Worm (Caenorhabditis elegans) whole organism, L4 larva: Measurements from ENCODE around the gene peli-1.

Experiments
- D1046.2 ChIP-seq: fragments of 200-800 bp; sonication (Bioruptor generic); IDR thresholded peaks from 2 replicates; pipeline ENCODE4 v1.3.6; 2022; ENCODE audit warnings: missing genetic modification characterization, missing compliant biosample characterization
- F10B5.3 ChIP-seq: sonication (generic microtip); optimal IDR thresholded peaks from 2 replicates; lab custom pipeline; 2016; ENCODE audit warnings: mild to moderate bottlenecking, missing genetic modification characterization, missing compliant biosample characterization
- T20F7.1 ChIP-seq: fragments of 200-800 bp; sonication (Bioruptor generic); optimal IDR thresholded peaks from 2 replicates; lab custom pipeline; 2018; ENCODE audit warnings: mild to moderate bottlenecking, missing genetic modification characterization, missing compliant biosample characterization
- Y75B8A.6 ChIP-seq: fragments of 200-800 bp; sonication (Bioruptor generic); IDR thresholded peaks from 2 replicates; pipeline ENCODE4 v1.3.6; 2022; ENCODE audit warnings: missing genetic modification reagents, missing genetic modification characterization, missing compliant biosample characterization
- ZK337.2 ChIP-seq: fragments of 200-800 bp; sonication (Bioruptor generic); IDR thresholded peaks from 2 replicates; pipeline ENCODE4 v1.3.6; 2022; ENCODE audit warnings: missing genetic modification reagents, missing genetic modification characterization, missing compliant biosample characterization
- ceh-28 ChIP-seq: fragments of 150-350 bp; optimal IDR thresholded peaks from 2 replicates; lab custom pipeline; 2014; ENCODE audit warnings: missing biosample characterization, missing genetic modification reagents, missing genetic modification characterization
- ces-1 ChIP-seq: fragments of 150-350 bp; sonication (generic microtip); optimal IDR thresholded peaks from 4 replicates; lab custom pipeline; 2014; ENCODE audit warnings: missing biosample characterization, missing genetic modification reagents, missing genetic modification characterization
- cey-2 ChIP-seq: sonication (generic microtip); optimal IDR thresholded peaks from 3 replicates; lab custom pipeline; 2017; ENCODE audit warnings: missing genetic modification characterization, mild to moderate bottlenecking, missing compliant biosample characterization, antibody characterized with exemption, borderline replicate concordance; ENCODE audit not compliant: insufficient read depth
- ctbp-1 ChIP-seq: fragments of 200-800 bp; sonication (Bioruptor generic); IDR thresholded peaks from 2 replicates; pipeline ENCODE4 v1.3.6; 2022; ENCODE audit warnings: missing genetic modification reagents, missing genetic modification characterization, missing compliant biosample characterization
- daf-12 ChIP-seq: fragments of 150-350 bp; optimal IDR thresholded peaks from 2 replicates; lab custom pipeline; 2014; ENCODE audit warnings: missing biosample characterization, missing genetic modification reagents, missing genetic modification characterization
- daf-16 ChIP-seq, 3 experiments: sonication (generic microtip); optimal IDR thresholded peaks; 2 replicates each; lab custom pipeline; 2016 to 2017; ENCODE audit warnings: missing genetic modification characterization in 3 of 3, missing genetic modification reagents in 3 of 3, mild to moderate bottlenecking in 2 of 3, missing compliant biosample characterization in 2 of 3, missing biosample characterization in 1 of 3, moderate library complexity in 1 of 3
- daf-19 ChIP-seq: fragments of 200-800 bp; sonication (Bioruptor generic); conservative IDR thresholded peaks from 2 replicates; pipeline ENCODE4 v1.3.6; 2022; ENCODE audit warnings: missing genetic modification characterization, missing compliant biosample characterization
- dmd-8 ChIP-seq: fragments of 200-800 bp; sonication (Bioruptor generic); IDR thresholded peaks from 2 replicates; pipeline ENCODE4 v1.3.6; 2022; ENCODE audit warnings: missing genetic modification characterization, missing compliant biosample characterization
- dmd-9 ChIP-seq: fragments of 200-800 bp; sonication (Bioruptor generic); IDR thresholded peaks from 2 replicates; pipeline ENCODE4 v1.3.6; 2022; ENCODE audit warnings: missing genetic modification reagents, missing genetic modification characterization, missing compliant biosample characterization
- dve-1 ChIP-seq: sonication (generic microtip); optimal IDR thresholded peaks from 2 replicates; lab custom pipeline; 2017; ENCODE audit warnings: antibody characterized with exemption, mild to moderate bottlenecking, missing genetic modification characterization, missing compliant biosample characterization; ENCODE audit not compliant: insufficient read depth
- fos-1 ChIP-seq: fragments of 150-350 bp; optimal IDR thresholded peaks from 2 replicates; lab custom pipeline; 2014; ENCODE audit warnings: missing biosample characterization, missing genetic modification characterization
- hlh-30 ChIP-seq: sonication (generic microtip); optimal IDR thresholded peaks from 2 replicates; lab custom pipeline; 2017; ENCODE audit warnings: antibody characterized with exemption, mild to moderate bottlenecking, missing genetic modification characterization, missing compliant biosample characterization; ENCODE audit not compliant: insufficient read depth
- lim-7 ChIP-seq: fragments of 200-800 bp; sonication (Bioruptor generic); IDR thresholded peaks from 2 replicates; pipeline ENCODE4 v1.3.6; 2022; ENCODE audit warnings: missing genetic modification characterization, missing compliant biosample characterization
- lin-15B ChIP-seq: fragments of 150-350 bp; sonication (generic microtip); optimal IDR thresholded peaks from 3 replicates; lab custom pipeline; 2014; ENCODE audit warnings: missing biosample characterization, missing genetic modification characterization
- lin-29 ChIP-seq: fragments of 200-800 bp; sonication (Bioruptor generic); IDR thresholded peaks from 2 replicates; pipeline ENCODE4 v1.3.6; 2022; ENCODE audit warnings: missing genetic modification reagents, missing genetic modification characterization, missing compliant biosample characterization
- madf-9 ChIP-seq: fragments of 200-800 bp; sonication (Bioruptor generic); conservative IDR thresholded peaks from 2 replicates; pipeline ENCODE4 v1.3.6; 2022; ENCODE audit warnings: missing genetic modification reagents, missing genetic modification characterization, missing compliant biosample characterization
- mdl-1 ChIP-seq, 2 experiments: fragments of 150-350 bp in 1 of 2; sonication (generic microtip) in 1 of 2; optimal IDR thresholded peaks; 2 replicates each; lab custom pipeline; 2014 to 2017; ENCODE audit warnings: missing biosample characterization in 2 of 2, missing genetic modification characterization in 2 of 2
- mdt-29 ChIP-seq: fragments of 200-800 bp; sonication (Bioruptor generic); IDR thresholded peaks from 2 replicates; pipeline ENCODE4 v1.3.6; 2022; ENCODE audit warnings: missing genetic modification reagents, missing genetic modification characterization, missing compliant biosample characterization
- nhr-10 ChIP-seq: fragments of 150-350 bp; optimal IDR thresholded peaks from 2 replicates; lab custom pipeline; 2014; ENCODE audit warnings: missing biosample characterization, missing genetic modification characterization
- nhr-111 ChIP-seq: fragments of 200-800 bp; sonication (Bioruptor generic); optimal IDR thresholded peaks from 2 replicates; lab custom pipeline; 2018; ENCODE audit warnings: mild to moderate bottlenecking, missing genetic modification characterization, missing compliant biosample characterization
- nhr-41 ChIP-seq: fragments of 200-800 bp; sonication (Bioruptor generic); IDR thresholded peaks from 2 replicates; pipeline ENCODE4 v1.3.6; 2022; ENCODE audit warnings: missing genetic modification reagents, missing genetic modification characterization, missing compliant biosample characterization
- snpc-1.2 ChIP-seq: fragments of 200-800 bp; sonication (Bioruptor generic); IDR thresholded peaks from 2 replicates; pipeline ENCODE4 v1.3.6; 2022; ENCODE audit warnings: missing genetic modification reagents, missing genetic modification characterization, missing compliant biosample characterization
- spr-1 ChIP-seq: sonication (generic microtip); optimal IDR thresholded peaks from 2 replicates; lab custom pipeline; 2016; ENCODE audit warnings: mild to moderate bottlenecking, missing genetic modification characterization, missing compliant biosample characterization
- spr-3 ChIP-seq: fragments of 200-800 bp; sonication (Bioruptor generic); optimal IDR thresholded peaks from 2 replicates; lab custom pipeline; 2018; ENCODE audit warnings: mild to moderate bottlenecking, missing genetic modification characterization, missing compliant biosample characterization
- tra-1 ChIP-seq: fragments of 200-800 bp; sonication (Bioruptor generic); IDR thresholded peaks from 2 replicates; pipeline ENCODE4 v1.3.6; 2022; ENCODE audit warnings: missing genetic modification reagents, missing genetic modification characterization, missing compliant biosample characterization
- unc-39 ChIP-seq: sonication (generic microtip); optimal IDR thresholded peaks from 2 replicates; lab custom pipeline; 2017; ENCODE audit warnings: missing biosample characterization, missing genetic modification characterization
- unc-62 ChIP-seq, 3 experiments: fragments of 150-350 bp in 1 of 3; sonication (generic microtip); optimal IDR thresholded peaks in 2 of 3; peaks in 1 of 3; 1 replicate in 1 of 3; 2 replicates in 2 of 3; lab custom pipeline; 2014 to 2017; ENCODE audit warnings: missing biosample characterization in 3 of 3, missing genetic modification characterization in 3 of 3, missing genetic modification reagents in 3 of 3, missing genotype in 1 of 3
- zfp-2 ChIP-seq: sonication (generic microtip); optimal IDR thresholded peaks from 2 replicates; lab custom pipeline; 2016; ENCODE audit warnings: mild to moderate bottlenecking, missing genetic modification characterization, missing compliant biosample characterization
- zfp-3 ChIP-seq: fragments of 200-800 bp; sonication (Bioruptor generic); conservative IDR thresholded peaks from 2 replicates; pipeline ENCODE4 v1.3.6; 2022; ENCODE audit warnings: missing genetic modification reagents, missing genetic modification characterization, missing compliant biosample characterization
- zip-2 ChIP-seq: fragments of 150-350 bp; optimal IDR thresholded peaks from 2 replicates; lab custom pipeline; 2014; ENCODE audit warnings: missing biosample characterization, missing genetic modification characterization
- ztf-7 ChIP-seq: fragments of 150-350 bp; optimal IDR thresholded peaks from 2 replicates; lab custom pipeline; 2014; ENCODE audit warnings: missing biosample characterization, missing genetic modification characterization

The peli-1 gene

ce11 chrV:5722093-5722492 is 16.5 kb downstream of the peli-1 start:
- no peak for TF ChIP-seq snpc-1.2 (GFP tag; lab: Robert Waterston, UW)
- TF ChIP-seq ctbp-1 (GFP tag; lab: Robert Waterston, UW): no peak
- no peak for TF ChIP-seq zip-2 (tag; lab: Kevin White, UChicago)
- TF ChIP-seq mdl-1 (tag; optimal IDR thresholded peaks at IDR 0.05; lab: Kevin White, UChicago): no peak
- TF ChIP-seq daf-16 (GFP tag; optimal IDR thresholded peaks at IDR 0.05; lab: Kevin White, UChicago): no peak
- TF ChIP-seq daf-16 (tag; optimal IDR thresholded peaks at IDR 0.05; lab: Kevin White, UChicago): no peak
- TF ChIP-seq zfp-2 (tag; lab: Kevin White, UChicago): no peak
- no peak for TF ChIP-seq nhr-41 (GFP tag; lab: Robert Waterston, UW)
- TF ChIP-seq spr-1 (tag; lab: Kevin White, UChicago): no peak

ce11 chrV:5724395-5724794 is 18.8 kb downstream of the peli-1 start:
- TF ChIP-seq unc-62 (GFP tag; optimal IDR thresholded peaks at IDR 0.05 in 1 of 2; lab: Kevin White, UChicago) (peak in 1 of 2 experiments; percentile 90), unc-62 (tag; optimal IDR thresholded peaks at IDR 0.05; lab: Kevin White, UChicago) (no peak), dmd-9 (GFP tag; lab: Robert Waterston, UW) (no peak)

ce11 chrV:5726463-5726862 is 20.9 kb downstream of the peli-1 start, which contains the start of gene K09H11.4:
TSS of gene K09H11.4 (minus strand) at chrV:5726563.
- TF ChIP-seq D1046.2 (GFP tag; lab: Robert Waterston, UW) (no peak), nhr-10 (tag; lab: Kevin White, UChicago) (no peak), unc-39 (tag; lab: Kevin White, UChicago) (no peak), cey-2 (tag; lab: Kevin White, UChicago) (no peak), T20F7.1 (GFP tag; lab: Kevin White, UChicago) (no peak), dmd-9 (GFP tag; lab: Robert Waterston, UW) (no peak), tra-1 (no peak)

ce11 chrV:5730783-5731182 is 25.2 kb downstream of the peli-1 start, which contains the start of gene K09H11.15:
TSS of gene K09H11.15 (minus strand) at chrV:5730883.
- TF ChIP-seq daf-19 (GFP tag; lab: Robert Waterston, UW) (no peak), ces-1 (no peak), tra-1 (no peak), Y75B8A.6 (GFP tag; lab: Robert Waterston, UW) (no peak), hlh-30 (tag; lab: Kevin White, UChicago) (no peak), lin-29 (GFP tag; lab: Robert Waterston, UW) (no peak), mdt-29 (GFP tag; lab: Robert Waterston, UW) (no peak)

ce11 chrV:5736068-5736467 is 30.5 kb downstream of the peli-1 start, which contains the start of gene K09H11.6:
TSS of gene K09H11.6 (minus strand) at chrV:5736168.
- TF ChIP-seq ztf-7 (tag; lab: Kevin White, UChicago): no peak
- no peak for TF ChIP-seq ZK337.2
- no peak for TF ChIP-seq F10B5.3 (tag; lab: Kevin White, UChicago)
- no peak for TF ChIP-seq Y75B8A.6 (GFP tag; lab: Robert Waterston, UW)
- TF ChIP-seq ces-1: no peak
- TF ChIP-seq ceh-28 (tag; lab: Kevin White, UChicago): no peak
- no peak for TF ChIP-seq nhr-111 (GFP tag; lab: Kevin White, UChicago)
- no peak for TF ChIP-seq lim-7 (GFP tag; lab: Robert Waterston, UW)
- no peak for TF ChIP-seq spr-1 (tag; lab: Kevin White, UChicago)
- no peak for TF ChIP-seq spr-3 (GFP tag; lab: Kevin White, UChicago)
- TF ChIP-seq unc-62 (GFP tag; optimal IDR thresholded peaks at IDR 0.05 in 1 of 2; lab: Kevin White, UChicago): no peak
- no peak for TF ChIP-seq unc-62 (tag; optimal IDR thresholded peaks at IDR 0.05; lab: Kevin White, UChicago)
- TF ChIP-seq dve-1: no peak
- TF ChIP-seq madf-9 (GFP tag; lab: Robert Waterston, UW): no peak
- TF ChIP-seq daf-12 (tag; lab: Kevin White, UChicago): no peak
- TF ChIP-seq dmd-8 (GFP tag; lab: Robert Waterston, UW): no peak
- no peak for TF ChIP-seq zfp-3
- no peak for TF ChIP-seq fos-1 (tag; lab: Kevin White, UChicago)
- no peak for TF ChIP-seq lin-15B (tag; lab: Kevin White, UChicago)
